Worm (Caenorhabditis elegans): Measurements from ENCODE around the gene nas-39.

DNA sequence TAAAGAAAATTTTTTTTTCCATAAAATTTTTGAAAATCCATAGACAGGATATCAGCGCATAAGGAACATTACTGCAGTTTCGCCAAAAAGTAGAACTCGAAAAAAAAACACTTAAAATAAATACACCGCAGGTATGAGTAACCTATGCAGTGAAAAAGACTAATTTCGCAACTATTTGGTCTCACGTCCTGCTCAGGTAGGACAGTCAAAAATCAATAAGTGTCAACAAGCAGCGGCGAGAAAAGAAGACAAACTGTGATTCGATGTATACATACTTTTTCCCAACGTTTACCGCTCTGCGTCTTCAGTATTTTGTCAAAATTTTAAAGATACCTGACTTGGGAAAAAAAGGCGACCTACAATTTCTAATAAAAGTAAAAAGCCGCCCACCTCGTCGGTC is 44.7 kb upstream of the nas-39 start:
- TF ChIP-seq flt-1 (GFP tag; IDR thresholded peaks at IDR 0.05) (no peak), tab-1 (GFP tag; IDR thresholded peaks at IDR 0.05) (no peak), ztf-23 (GFP tag; IDR thresholded peaks at IDR 0.05) (no peak), klf-2 (GFP tag; conservative IDR thresholded peaks at IDR 0.05) (no peak), T22C8.4 (GFP tag; IDR thresholded peaks at IDR 0.05) (no peak), ref-1 (GFP tag; conservative IDR thresholded peaks at IDR 0.05) (no peak)
